Fruit fly (Drosophila melanogaster) whole organism, prepupa: ENCODE measurements around the gene gskt.

Experiments
- Blimp-1 ChIP-seq: fragments of 200-800 bp; sonication (Bioruptor generic); optimal IDR thresholded peaks from 3 replicates; lab custom pipeline; 2017; ENCODE audit warnings: missing biosample characterization, missing genetic modification characterization, mild to moderate bottlenecking, moderate library complexity, missing genetic modification reagents
- CG16779 ChIP-seq: fragments of 200-800 bp; sonication (Bioruptor generic); optimal IDR thresholded peaks from 3 replicates; lab custom pipeline; 2017; ENCODE audit warnings: missing biosample characterization, mild to moderate bottlenecking, missing genetic modification characterization
- CG34406 ChIP-seq: fragments of 200-800 bp; sonication (Bioruptor generic); optimal IDR thresholded peaks from 3 replicates; lab custom pipeline; 2016; ENCODE audit warnings: missing biosample characterization, missing genetic modification characterization
- Eip75B ChIP-seq: fragments of 200-800 bp; sonication (Bioruptor generic); optimal IDR thresholded peaks from 3 replicates; lab custom pipeline; 2016; ENCODE audit warnings: missing biosample characterization, missing genetic modification characterization
- Eip93F ChIP-seq: fragments of 200-800 bp; sonication (Bioruptor generic); optimal IDR thresholded peaks from 2 replicates; lab custom pipeline; 2016; ENCODE audit warnings: missing biosample characterization, mild to moderate bottlenecking, missing genetic modification characterization
- Gug ChIP-seq: fragments of 200-800 bp; sonication (Bioruptor generic); IDR thresholded peaks from 2 replicates; pipeline ENCODE4 v1.3.6; 2022; ENCODE audit warnings: missing biosample characterization, missing genetic modification characterization
- OdsH ChIP-seq: fragments of 200-800 bp; sonication (Bioruptor generic); optimal IDR thresholded peaks from 3 replicates; lab custom pipeline; 2016; ENCODE audit warnings: missing biosample characterization, missing genetic modification characterization
- acj6 ChIP-seq: fragments of 200-800 bp; sonication (Bioruptor generic); optimal IDR thresholded peaks from 3 replicates; lab custom pipeline; 2016; ENCODE audit warnings: missing biosample characterization, missing genetic modification characterization
- dac ChIP-seq: fragments of 200-800 bp; sonication (Bioruptor generic); optimal IDR thresholded peaks from 2 replicates; lab custom pipeline; 2017; ENCODE audit warnings: missing biosample characterization, mild to moderate bottlenecking, missing genetic modification characterization
- eg ChIP-seq: fragments of 200-800 bp; sonication (Bioruptor generic); IDR thresholded peaks from 3 replicates; pipeline ENCODE4 v1.3.6; 2022; ENCODE audit warnings: missing biosample characterization, missing genetic modification characterization
- lz ChIP-seq: fragments of 200-800 bp; sonication (Bioruptor generic); optimal IDR thresholded peaks from 3 replicates; lab custom pipeline; 2016; ENCODE audit warnings: missing biosample characterization, missing genetic modification characterization
- net ChIP-seq: fragments of 200-800 bp; sonication (Bioruptor generic); optimal IDR thresholded peaks from 3 replicates; lab custom pipeline; 2016; ENCODE audit warnings: missing biosample characterization, missing genetic modification characterization
- pdm3 ChIP-seq: fragments of 200-800 bp; sonication (Bioruptor generic); optimal IDR thresholded peaks from 3 replicates; lab custom pipeline; 2016; ENCODE audit warnings: missing biosample characterization, missing genetic modification characterization
- spab ChIP-seq: fragments of 200-800 bp; sonication (Bioruptor generic); optimal IDR thresholded peaks from 2 replicates; lab custom pipeline; 2017; ENCODE audit warnings: missing biosample characterization, mild to moderate bottlenecking, missing genetic modification characterization, missing genetic modification reagents

DNA sequence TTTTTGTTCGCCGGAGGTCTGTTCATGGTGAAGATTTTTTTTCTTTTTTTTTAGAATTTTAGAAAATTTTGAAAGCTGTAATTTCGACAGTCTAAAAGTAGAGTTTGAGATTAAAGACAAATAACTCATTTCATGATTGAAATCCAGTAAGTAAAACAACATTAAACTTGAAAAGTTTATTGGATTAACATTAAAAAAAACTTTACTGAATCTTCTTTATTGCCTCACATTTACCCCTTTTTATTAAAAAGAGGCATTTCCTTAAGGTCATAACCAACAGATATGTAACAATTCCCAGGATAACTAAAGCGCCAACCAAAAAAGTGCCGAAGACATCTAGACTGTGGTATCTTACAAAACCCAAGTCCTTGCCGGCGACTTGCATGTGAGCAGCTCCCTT, 21.2 kb downstream of the gskt start, which contains the start of gene CG31204:
- TF ChIP-seq pdm3 (GFP tag; lab: Kevin White, UChicago) (no peak), Gug (GFP tag; lab: Robert Waterston, UW) (no peak), CG16779 (tag; lab: Kevin White, UChicago) (no peak), Blimp-1 (GFP tag; lab: Kevin White, UChicago) (no peak), Eip93F (GFP tag; lab: Kevin White, UChicago) (no peak), CG34406 (GFP tag; lab: Kevin White, UChicago) (no peak), net (GFP tag; lab: Kevin White, UChicago) (no peak), eg (GFP tag; lab: Robert Waterston, UW) (no peak), lz (GFP tag; lab: Kevin White, UChicago) (no peak), spab (no peak), Eip75B (GFP tag; lab: Kevin White, UChicago) (no peak), acj6 (no peak), dac (no peak), OdsH (no peak)
